Worm (Caenorhabditis elegans) whole organism, L2 larva: ENCODE data around the gene lec-7.
A peak's percentile ranks its signal among the peaks of the same experiment; 100 is the strongest.

Source experiments
- C34F6.9 ChIP-seq: fragments of 150-350 bp; optimal IDR thresholded peaks from 2 replicates; lab custom pipeline; 2014; ENCODE audit warnings: missing biosample characterization, missing genetic modification characterization
- F13H6.1 ChIP-seq: sonication (generic microtip); optimal IDR thresholded peaks from 2 replicates; lab custom pipeline; 2016; ENCODE audit warnings: missing genetic modification characterization, missing compliant biosample characterization
- ZK546.5 ChIP-seq: sonication (generic microtip); optimal IDR thresholded peaks from 2 replicates; lab custom pipeline; 2017; ENCODE audit warnings: missing biosample characterization, missing genetic modification characterization
- alr-1 ChIP-seq: fragments of 150-350 bp; optimal IDR thresholded peaks from 2 replicates; lab custom pipeline; 2014; ENCODE audit warnings: missing biosample characterization, missing genetic modification characterization
- aly-2 ChIP-seq: fragments of 150-350 bp; optimal IDR thresholded peaks from 2 replicates; lab custom pipeline; 2014; ENCODE audit warnings: missing biosample characterization, missing genetic modification characterization
- ama-1 ChIP-seq: fragments of 150-350 bp; optimal IDR thresholded peaks from 2 replicates; lab custom pipeline; 2018; ENCODE audit warnings: inconsistent platforms
- crh-2 ChIP-seq: sonication (generic microtip); optimal IDR thresholded peaks from 2 replicates; lab custom pipeline; 2017; ENCODE audit warnings: missing biosample characterization, missing genetic modification characterization
- dmd-4 ChIP-seq: sonication (generic microtip); optimal IDR thresholded peaks from 2 replicates; lab custom pipeline; 2017; ENCODE audit warnings: missing biosample characterization, missing genetic modification characterization
- egl-27 ChIP-seq: sonication (generic microtip); optimal IDR thresholded peaks from 3 replicates; lab custom pipeline; 2017; ENCODE audit warnings: missing biosample characterization, missing genetic modification reagents, missing genetic modification characterization
- elt-1 ChIP-seq: fragments of 150-350 bp; optimal IDR thresholded peaks from 2 replicates; lab custom pipeline; 2014; ENCODE audit warnings: missing biosample characterization, missing genetic modification characterization
- elt-3 ChIP-seq: sonication (generic microtip); optimal IDR thresholded peaks from 2 replicates; lab custom pipeline; 2017; ENCODE audit warnings: missing biosample characterization, missing genetic modification characterization
- fos-1 ChIP-seq: fragments of 150-350 bp; optimal IDR thresholded peaks from 2 replicates; lab custom pipeline; 2014; ENCODE audit warnings: missing biosample characterization, missing genetic modification characterization
- lin-11 ChIP-seq: fragments of 150-350 bp; sonication (generic microtip); optimal IDR thresholded peaks from 2 replicates; lab custom pipeline; 2014; ENCODE audit warnings: missing biosample characterization, missing genetic modification characterization, inconsistent platforms, mixed read lengths
- lsy-2 ChIP-seq, 2 experiments: fragments of 150-350 bp in 1 of 2; sonication (generic microtip) in 1 of 2; optimal IDR thresholded peaks; 2 replicates each; lab custom pipeline; 2014 to 2017; ENCODE audit warnings: missing biosample characterization in 2 of 2, missing genetic modification characterization in 2 of 2
- mdl-1 ChIP-seq, 2 experiments: fragments of 150-350 bp in 1 of 2; sonication (generic microtip) in 1 of 2; optimal IDR thresholded peaks; 2 replicates each; lab custom pipeline; 2017; ENCODE audit warnings: missing biosample characterization in 2 of 2, missing genetic modification characterization in 2 of 2
- nhr-10 ChIP-seq: sonication (generic microtip); optimal IDR thresholded peaks from 2 replicates; lab custom pipeline; 2017; ENCODE audit warnings: missing biosample characterization, missing genetic modification characterization
- nhr-12 ChIP-seq: fragments of 150-350 bp; optimal IDR thresholded peaks from 2 replicates; lab custom pipeline; 2014; ENCODE audit warnings: missing biosample characterization, missing genetic modification characterization
- nhr-129 ChIP-seq: fragments of 150-350 bp; optimal IDR thresholded peaks from 2 replicates; lab custom pipeline; 2014; ENCODE audit warnings: missing biosample characterization, missing genetic modification characterization
- nhr-23 ChIP-seq: fragments of 150-350 bp; optimal IDR thresholded peaks from 2 replicates; lab custom pipeline; 2014; ENCODE audit warnings: missing biosample characterization, missing genetic modification reagents, missing genetic modification characterization
- nhr-237 ChIP-seq: fragments of 150-350 bp; optimal IDR thresholded peaks from 2 replicates; lab custom pipeline; 2014; ENCODE audit warnings: missing biosample characterization, missing genetic modification characterization
- nhr-25 ChIP-seq: fragments of 150-350 bp; sonication (generic microtip); optimal IDR thresholded peaks from 3 replicates; lab custom pipeline; 2014; ENCODE audit warnings: missing biosample characterization, missing genetic modification characterization
- nhr-6 ChIP-seq: fragments of 150-350 bp; optimal IDR thresholded peaks from 2 replicates; lab custom pipeline; 2014; ENCODE audit warnings: missing biosample characterization, missing genetic modification characterization
- sem-4 ChIP-seq: fragments of 150-350 bp; optimal IDR thresholded peaks from 2 replicates; lab custom pipeline; 2014; ENCODE audit warnings: missing biosample characterization, missing genetic modification reagents, missing genetic modification characterization
- skn-1 ChIP-seq: sonication (generic microtip); optimal IDR thresholded peaks from 2 replicates; lab custom pipeline; 2017; ENCODE audit warnings: missing biosample characterization, missing genetic modification characterization
- sma-3 ChIP-seq: sonication (generic microtip); optimal IDR thresholded peaks from 2 replicates; lab custom pipeline; 2016; ENCODE audit warnings: missing genetic modification reagents, missing genetic modification characterization, missing compliant biosample characterization
- sma-9 ChIP-seq, 2 experiments: fragments of 150-350 bp in 1 of 2; sonication (generic microtip) in 1 of 2; optimal IDR thresholded peaks; 2 replicates each; lab custom pipeline; 2014 to 2016; ENCODE audit warnings: missing genetic modification characterization in 2 of 2, mild to moderate bottlenecking in 1 of 2, missing biosample characterization in 1 of 2, missing compliant biosample characterization in 1 of 2, missing genetic modification reagents in 1 of 2, moderate library complexity in 1 of 2
- snpc-4 ChIP-seq: fragments of 150-350 bp; optimal IDR thresholded peaks from 2 replicates; lab custom pipeline; 2014; ENCODE audit warnings: missing biosample characterization, missing genetic modification characterization
- unc-39 ChIP-seq: fragments of 150-350 bp; optimal IDR thresholded peaks from 2 replicates; lab custom pipeline; 2014; ENCODE audit warnings: missing biosample characterization, missing genetic modification characterization
- unc-55 ChIP-seq: fragments of 150-350 bp; sonication (generic microtip); optimal IDR thresholded peaks from 3 replicates; lab custom pipeline; 2014; ENCODE audit warnings: missing biosample characterization, missing genetic modification reagents, missing genetic modification characterization
- unc-62 ChIP-seq: fragments of 150-350 bp; optimal IDR thresholded peaks from 2 replicates; lab custom pipeline; 2014; ENCODE audit warnings: missing biosample characterization, missing genetic modification reagents, missing genetic modification characterization
- zag-1 ChIP-seq: fragments of 150-350 bp; optimal IDR thresholded peaks from 2 replicates; lab custom pipeline; 2014; ENCODE audit warnings: missing biosample characterization, missing genetic modification characterization
- ztf-11 ChIP-seq: sonication (generic microtip); optimal IDR thresholded peaks from 2 replicates; lab custom pipeline; 2017; ENCODE audit warnings: missing biosample characterization, missing genetic modification characterization

lec-7 gene

DNA sequence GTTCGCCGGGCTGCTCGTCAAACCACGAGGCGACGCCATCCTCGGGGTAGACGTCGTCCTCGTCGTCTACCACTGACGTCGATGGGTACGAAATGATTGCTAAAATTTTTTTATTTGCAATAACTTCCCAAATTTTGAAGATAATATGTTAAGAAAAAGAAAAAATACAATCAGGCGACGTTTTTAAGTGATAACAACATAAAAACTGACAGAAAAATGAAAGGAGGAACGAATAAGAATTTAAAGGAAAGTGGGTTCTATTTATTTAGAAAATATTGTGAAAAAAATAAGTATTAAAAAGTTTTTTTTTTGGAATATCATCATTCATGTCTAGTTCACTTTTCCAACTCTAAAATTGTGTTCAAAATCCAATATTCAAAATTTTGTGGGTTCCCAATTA is 29.7 kb upstream of the lec-7 start, which contains the start of gene dpy-22:
dpy-22 (minus strand) TSS at position 101 of the 400 bp plus-strand sequence.
- no peak for TF ChIP-seq egl-27
- no peak for TF ChIP-seq ama-1 (lab: Kevin White, UChicago)
- TF ChIP-seq snpc-4 (tag; lab: Kevin White, UChicago): no peak
- no peak for TF ChIP-seq nhr-23 (tag; lab: Kevin White, UChicago)
- no peak for TF ChIP-seq nhr-237 (tag; lab: Kevin White, UChicago)
- TF ChIP-seq unc-55 (GFP tag; lab: Kevin White, UChicago): no peak
- TF ChIP-seq nhr-129: no peak
- no peak for TF ChIP-seq alr-1 (tag; lab: Kevin White, UChicago)
- no peak for TF ChIP-seq aly-2 (tag; lab: Kevin White, UChicago)
- TF ChIP-seq elt-1: no peak
- no peak for TF ChIP-seq F13H6.1 (tag; lab: Kevin White, UChicago)
- no peak for TF ChIP-seq elt-3 (tag; lab: Kevin White, UChicago)
- no peak for TF ChIP-seq unc-39 (tag; lab: Kevin White, UChicago)
- no peak for TF ChIP-seq C34F6.9 (tag; lab: Kevin White, UChicago)
- no peak for TF ChIP-seq lin-11 (tag; lab: Kevin White, UChicago)
- no peak for TF ChIP-seq ZK546.5 (tag; lab: Kevin White, UChicago)
- TF ChIP-seq crh-2 (tag; lab: Kevin White, UChicago): no peak

DNA sequence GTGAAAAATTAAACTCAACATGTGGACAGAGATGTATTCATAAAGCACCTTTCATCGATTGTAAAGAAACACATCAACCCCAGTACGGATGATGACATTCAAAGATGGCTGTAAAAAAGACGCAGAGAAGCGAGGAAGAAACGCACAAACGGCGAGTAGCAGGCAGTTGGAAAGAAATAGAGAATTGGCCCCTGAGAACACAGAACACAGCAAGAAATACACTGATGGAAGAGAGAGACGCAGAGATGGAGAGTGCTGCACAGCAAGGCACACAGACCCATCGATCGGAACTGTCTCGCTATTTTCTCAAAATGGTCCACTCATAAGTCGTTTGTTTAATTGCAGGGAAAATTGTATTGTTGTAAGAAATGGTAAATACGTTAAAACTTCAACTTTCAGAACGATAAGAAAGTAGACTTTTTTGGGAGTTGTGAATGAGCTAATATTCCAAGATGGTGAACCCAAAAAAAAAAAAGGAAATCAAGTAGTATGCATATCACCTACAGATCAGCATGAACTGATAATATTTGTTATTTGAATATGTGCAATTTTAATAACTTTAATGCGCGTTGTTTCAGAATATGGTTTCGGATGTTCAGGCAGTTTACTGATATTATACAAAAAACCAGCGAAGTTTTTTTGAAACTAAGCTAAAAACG is 29.1 kb upstream of the lec-7 start:
- no peak for TF ChIP-seq ztf-11 (tag; lab: Kevin White, UChicago)
- peak; percentile 26 for TF ChIP-seq sma-9 (GFP tag; optimal IDR thresholded peaks at IDR 0.05; lab: Kevin White, UChicago)
- no peak for TF ChIP-seq sma-9 (tag; optimal IDR thresholded peaks at IDR 0.05; lab: Kevin White, UChicago)
- TF ChIP-seq skn-1 (tag; lab: Kevin White, UChicago): peak; percentile 81
- TF ChIP-seq sem-4 (tag; lab: Kevin White, UChicago): no peak
- TF ChIP-seq C34F6.9 (tag; lab: Kevin White, UChicago): peak; percentile 76
- TF ChIP-seq lsy-2 (tag; optimal IDR thresholded peaks at IDR 0.05; lab: Kevin White, UChicago): peak in 1 of 2 experiments; percentile 52
- peak; percentile 68 for TF ChIP-seq unc-55 (GFP tag; lab: Kevin White, UChicago)
- TF ChIP-seq fos-1 (tag; lab: Kevin White, UChicago): peak; percentile 78
- TF ChIP-seq nhr-6 (tag; lab: Kevin White, UChicago): peak; percentile 63
- TF ChIP-seq sma-3: peak; percentile 20
- no peak for TF ChIP-seq ama-1 (lab: Kevin White, UChicago)
- no peak for TF ChIP-seq unc-39 (tag; lab: Kevin White, UChicago)
- peak; percentile 68 for TF ChIP-seq F13H6.1 (tag; lab: Kevin White, UChicago)
- peak; percentile 77 for TF ChIP-seq crh-2 (tag; lab: Kevin White, UChicago)
- TF ChIP-seq zag-1 (tag; lab: Kevin White, UChicago): peak; percentile 41
- no peak for TF ChIP-seq lin-11 (tag; lab: Kevin White, UChicago)
- peak; percentile 89 for TF ChIP-seq nhr-129
- TF ChIP-seq elt-3 (tag; lab: Kevin White, UChicago): no peak
- no peak for TF ChIP-seq dmd-4

DNA sequence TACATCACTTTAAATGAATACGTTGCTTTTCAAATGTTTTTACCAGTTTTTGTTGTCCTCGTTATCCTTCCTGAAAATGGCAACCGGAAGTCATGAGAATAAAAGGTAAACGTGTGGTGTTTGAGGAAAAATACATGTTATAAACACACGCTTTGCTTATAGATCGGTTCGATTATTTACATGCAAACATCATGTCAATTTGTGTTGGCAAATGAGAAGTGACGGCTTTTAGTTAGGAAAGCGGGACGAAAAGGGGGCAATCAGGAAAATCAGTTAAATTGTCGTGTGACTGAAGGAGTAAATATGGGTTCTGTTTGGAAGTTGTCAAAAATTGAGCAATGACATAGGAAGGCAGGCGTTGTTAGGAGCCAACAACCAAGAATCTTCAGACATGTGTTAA is 20.6 kb upstream of the lec-7 start, which contains the start of gene rrc-1:
rrc-1 (minus strand) TSS at position 74 of the 400 bp plus-strand sequence.
- no peak for TF ChIP-seq fos-1 (tag; lab: Kevin White, UChicago)
- no peak for TF ChIP-seq nhr-12 (tag; lab: Kevin White, UChicago)
- no peak for TF ChIP-seq aly-2 (tag; lab: Kevin White, UChicago)
- no peak for TF ChIP-seq nhr-129
- no peak for TF ChIP-seq unc-62
- TF ChIP-seq ZK546.5 (tag; lab: Kevin White, UChicago): no peak
- no peak for TF ChIP-seq sem-4 (tag; lab: Kevin White, UChicago)
- no peak for TF ChIP-seq nhr-25 (tag; lab: Kevin White, UChicago)
- no peak for TF ChIP-seq ama-1 (lab: Kevin White, UChicago)
- no peak for TF ChIP-seq nhr-10 (tag; lab: Kevin White, UChicago)

DNA sequence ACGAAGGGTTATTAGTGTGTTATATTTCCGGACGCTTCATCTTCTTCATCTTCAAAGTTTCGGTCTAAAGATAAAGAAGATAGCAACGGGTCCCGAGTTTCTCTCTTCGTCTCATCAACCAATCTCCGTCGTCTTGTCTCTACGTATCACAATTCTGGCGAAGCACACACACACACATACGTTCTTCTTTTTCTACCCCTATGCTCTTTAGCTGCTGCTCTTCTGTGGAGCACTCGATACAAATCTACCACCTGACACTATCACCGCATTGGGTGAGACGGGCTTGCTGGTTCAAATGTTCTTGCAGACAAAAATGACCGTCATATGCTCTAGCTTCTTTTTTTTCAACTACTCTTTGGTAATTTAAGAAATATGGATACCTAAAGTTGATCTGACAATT is 19.5 kb upstream of the lec-7 start:
- TF ChIP-seq ama-1 (lab: Kevin White, UChicago) (no peak), nhr-129 (peak; percentile 42), mdl-1 (tag; optimal IDR thresholded peaks at IDR 0.05; lab: Kevin White, UChicago) (no peak), F13H6.1 (tag; lab: Kevin White, UChicago) (peak; percentile 45)
